Fruit fly (Drosophila melanogaster): ENCODE results near the gene enc.

Gene enc

DNA sequence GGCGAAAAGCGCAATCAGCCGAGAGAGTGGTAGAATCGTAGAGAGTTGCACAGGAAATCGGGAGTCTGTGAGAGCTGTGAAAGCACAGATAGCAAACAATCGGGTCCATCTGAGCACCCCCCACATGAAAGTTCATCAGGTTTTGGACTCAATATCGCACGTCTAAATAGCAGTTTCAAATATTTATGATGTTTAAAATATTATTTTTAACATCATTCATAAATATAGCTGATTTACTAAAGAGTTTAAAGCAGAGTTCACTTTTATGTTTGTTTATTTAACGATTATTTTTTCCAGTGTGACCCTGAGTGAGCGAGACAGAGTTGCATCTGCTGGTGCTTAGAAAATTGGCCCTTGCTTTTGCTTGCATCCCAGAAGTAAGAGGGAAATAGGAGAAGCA is 17.1 kb upstream of the enc start:
- TF ChIP-seq Hr83 (GFP tag; optimal IDR thresholded peaks at IDR 0.05; ENCODE audit: poor library complexity, severe bottlenecking) (no peak), dsf (GFP tag; optimal IDR thresholded peaks at IDR 0.05; ENCODE audit: borderline replicate concordance) (no peak), Sp1 (GFP tag; optimal IDR thresholded peaks at IDR 0.05) (no peak), sv (GFP tag; optimal IDR thresholded peaks at IDR 0.05) (no peak), fru (GFP tag; optimal IDR thresholded peaks at IDR 0.05) (peak; percentile 8), brk (GFP tag; optimal IDR thresholded peaks at IDR 0.05) (no peak), tai (GFP tag; optimal IDR thresholded peaks at IDR 0.05) (no peak), Abd-B (GFP tag; optimal IDR thresholded peaks at IDR 0.05) (no peak), psq (GFP tag; optimal IDR thresholded peaks at IDR 0.05) (no peak), h (GFP tag; optimal IDR thresholded peaks at IDR 0.05) (peak; percentile 2), Myc (optimal IDR thresholded peaks at IDR 0.05) (no peak), usp (GFP tag; optimal IDR thresholded peaks at IDR 0.05) (no peak), N (GFP tag; optimal IDR thresholded peaks at IDR 0.05) (no peak)

DNA sequence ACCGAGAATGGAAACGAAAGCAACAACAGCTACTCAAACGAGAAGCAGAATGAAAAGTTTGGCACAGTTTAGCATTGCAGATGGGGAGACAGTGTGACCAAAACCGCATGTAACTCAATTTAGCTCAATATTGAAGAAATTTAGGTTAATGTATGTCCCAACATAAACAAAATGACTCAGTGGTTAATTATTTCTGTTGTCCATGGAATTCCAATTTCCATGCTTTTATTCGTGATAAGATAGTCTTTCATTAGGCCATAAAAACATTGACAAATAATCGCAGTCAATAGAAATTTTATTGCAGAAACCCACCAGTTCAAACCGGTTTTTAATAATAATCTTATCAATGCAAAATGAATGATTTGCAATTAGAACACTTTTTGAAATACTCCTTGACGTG is 16.7 kb upstream of the enc start:
- TF ChIP-seq Mio (GFP tag; optimal IDR thresholded peaks at IDR 0.05) = no peak
- no peak for TF ChIP-seq Dfd (GFP tag; optimal IDR thresholded peaks at IDR 0.05)

DNA sequence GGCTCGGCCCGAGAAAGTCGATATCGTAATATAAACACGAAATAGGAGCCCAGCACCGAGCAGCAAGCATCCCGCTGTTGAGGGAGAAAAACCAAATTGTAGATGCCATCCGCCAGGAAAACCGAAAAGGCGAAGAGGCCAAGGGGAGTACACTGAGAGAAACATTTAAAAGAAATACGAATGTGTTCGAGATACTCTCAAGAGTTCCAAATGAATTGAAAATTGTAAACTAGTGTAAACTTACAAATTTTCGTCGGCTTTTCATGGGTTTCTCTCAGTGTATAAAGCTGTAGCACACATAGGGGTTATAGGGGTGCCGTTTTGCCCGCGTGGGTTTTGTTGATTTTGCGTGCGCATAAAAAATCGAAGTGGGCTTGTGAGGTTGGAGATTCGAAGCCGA is 15.8 kb upstream of the enc start:
- TF ChIP-seq foxo (GFP tag; optimal IDR thresholded peaks at IDR 0.05) (peak in 1 of 2 experiments; percentile 76), woc (GFP tag; optimal IDR thresholded peaks at IDR 0.05) (peak; percentile 37), Sp1 (GFP tag; optimal IDR thresholded peaks at IDR 0.05) (peak; percentile 64), OdsH (GFP tag; optimal IDR thresholded peaks at IDR 0.05) (peak; percentile 72), sv (GFP tag; optimal IDR thresholded peaks at IDR 0.05) (peak; percentile 71), rgr (GFP tag; optimal IDR thresholded peaks at IDR 0.05) (peak; percentile 80), Dfd (GFP tag; optimal IDR thresholded peaks at IDR 0.05) (no peak), CG9705 (GFP tag; optimal IDR thresholded peaks at IDR 0.05) (no peak), h (GFP tag; optimal IDR thresholded peaks at IDR 0.05) (peak; percentile 82), GATAd (GFP tag; optimal IDR thresholded peaks at IDR 0.05) (no peak), HLH106 (tag; optimal IDR thresholded peaks at IDR 0.05) (peak; percentile 71), Hnf4 (GFP tag; optimal IDR thresholded peaks at IDR 0.05) (peak; percentile 71), pan (optimal IDR thresholded peaks at IDR 0.05) (no peak), dl (GFP tag; optimal IDR thresholded peaks at IDR 0.05; ENCODE audit: insufficient read depth in 1 of 2, partially characterized antibody in 2 of 2) (no peak), fru (GFP tag; optimal IDR thresholded peaks at IDR 0.05) (peak; percentile 67), Hr83 (GFP tag; optimal IDR thresholded peaks at IDR 0.05; ENCODE audit: poor library complexity, severe bottlenecking) (peak; percentile 16), Jra (GFP tag; optimal IDR thresholded peaks at IDR 0.05) (peak; percentile 3), CG32264 (GFP tag; optimal IDR thresholded peaks at IDR 0.05) (peak; percentile 45), usp (GFP tag; optimal IDR thresholded peaks at IDR 0.05) (no peak), Myc (optimal IDR thresholded peaks at IDR 0.05) (no peak), tai (GFP tag; optimal IDR thresholded peaks at IDR 0.05) (peak; percentile 75), ey (GFP tag; optimal IDR thresholded peaks at IDR 0.05) (peak; percentile 79), psq (GFP tag; optimal IDR thresholded peaks at IDR 0.05) (peak; percentile 67), br (GFP tag; optimal IDR thresholded peaks at IDR 0.05) (peak; percentile 70)

DNA sequence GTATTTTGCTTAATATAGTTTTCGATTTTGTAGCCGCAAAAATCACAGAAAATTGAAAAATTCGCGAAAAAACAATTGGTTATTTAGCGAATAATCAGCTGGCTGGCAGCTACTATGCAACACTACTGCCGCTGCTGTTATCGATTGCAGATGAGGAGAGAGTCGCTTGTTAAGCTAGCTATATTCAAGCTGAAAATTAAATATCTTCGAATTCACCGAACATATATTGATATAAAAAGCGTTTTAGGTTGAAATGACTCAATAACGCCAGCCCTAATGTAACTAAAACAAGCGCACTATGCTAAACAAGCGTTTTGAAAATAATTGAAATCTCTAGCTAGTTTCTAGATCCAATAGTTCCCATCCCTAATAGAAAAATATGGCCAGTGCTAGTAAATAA is 12.1 kb upstream of the enc start, which contains the start of the genes CG32264, ntc and IntS10:
Gene CG32264 (minus strand): TSS at position 130 of the 400 bp plus-strand sequence.
Gene ntc (minus strand): TSS at position 130 of the 400 bp plus-strand sequence.
Gene IntS10 (plus strand): TSS at position 381 of the 400 bp plus-strand sequence.
- no peak for TF ChIP-seq Dif (GFP tag; optimal IDR thresholded peaks at IDR 0.05; ENCODE audit: partially characterized antibody)
- TF ChIP-seq woc (GFP tag; optimal IDR thresholded peaks at IDR 0.05) = peak; percentile 84
- TF ChIP-seq Rel (GFP tag; optimal IDR thresholded peaks at IDR 0.05) = no peak
- peak; percentile 45 for TF ChIP-seq Rel (tag; optimal IDR thresholded peaks at IDR 0.05)
- peak; percentile 74 for TF ChIP-seq fru (GFP tag; optimal IDR thresholded peaks at IDR 0.05)
- TF ChIP-seq Jra (GFP tag; optimal IDR thresholded peaks at IDR 0.05) = peak; percentile 66
- peak; percentile 69 for TF ChIP-seq sv (GFP tag; optimal IDR thresholded peaks at IDR 0.05)
- TF ChIP-seq Mio (GFP tag; optimal IDR thresholded peaks at IDR 0.05) = no peak
- no peak for TF ChIP-seq GATAd (GFP tag; optimal IDR thresholded peaks at IDR 0.05)
- no peak for TF ChIP-seq dmrt93B (GFP tag; optimal IDR thresholded peaks at IDR 0.05)
- TF ChIP-seq h (GFP tag; optimal IDR thresholded peaks at IDR 0.05) = peak; percentile 80
- no peak for TF ChIP-seq tai (GFP tag; optimal IDR thresholded peaks at IDR 0.05)
- no peak for TF ChIP-seq Dfd (GFP tag; optimal IDR thresholded peaks at IDR 0.05)
- TF ChIP-seq br (GFP tag; optimal IDR thresholded peaks at IDR 0.05) = peak; percentile 79
- TF ChIP-seq Sp1 (GFP tag; optimal IDR thresholded peaks at IDR 0.05) = peak; percentile 62
- TF ChIP-seq CrebA (GFP tag; optimal IDR thresholded peaks at IDR 0.05; ENCODE audit: borderline replicate concordance) = no peak
- peak; percentile 15 for TF ChIP-seq dsf (GFP tag; optimal IDR thresholded peaks at IDR 0.05; ENCODE audit: borderline replicate concordance)
- peak; percentile 55 for TF ChIP-seq HLH106 (tag; optimal IDR thresholded peaks at IDR 0.05)
- TF ChIP-seq N (GFP tag; optimal IDR thresholded peaks at IDR 0.05) = no peak
- peak in 1 of 2 experiments; percentile 80 for TF ChIP-seq foxo (GFP tag; optimal IDR thresholded peaks at IDR 0.05)
- TF ChIP-seq Myc (optimal IDR thresholded peaks at IDR 0.05) = peak; percentile 93
- TF ChIP-seq dl (GFP tag; optimal IDR thresholded peaks at IDR 0.05; ENCODE audit: insufficient read depth in 1 of 2, partially characterized antibody in 2 of 2) = no peak
- peak; percentile 3 for TF ChIP-seq Hr83 (GFP tag; optimal IDR thresholded peaks at IDR 0.05; ENCODE audit: poor library complexity, severe bottlenecking)
- TF ChIP-seq CG9705 (GFP tag; optimal IDR thresholded peaks at IDR 0.05) = peak; percentile 30
- no peak for TF ChIP-seq pan (optimal IDR thresholded peaks at IDR 0.05)
- TF ChIP-seq Hnf4 (GFP tag; optimal IDR thresholded peaks at IDR 0.05) = peak; percentile 70
- peak; percentile 79 for TF ChIP-seq rgr (GFP tag; optimal IDR thresholded peaks at IDR 0.05)
- TF ChIP-seq sage (GFP tag; optimal IDR thresholded peaks at IDR 0.05) = no peak
- TF ChIP-seq brk (GFP tag; optimal IDR thresholded peaks at IDR 0.05) = no peak
- TF ChIP-seq OdsH (GFP tag; optimal IDR thresholded peaks at IDR 0.05) = peak; percentile 73
- no peak for TF ChIP-seq Abd-B (GFP tag; optimal IDR thresholded peaks at IDR 0.05)
- peak; percentile 76 for TF ChIP-seq ey (GFP tag; optimal IDR thresholded peaks at IDR 0.05)
- TF ChIP-seq psq (GFP tag; optimal IDR thresholded peaks at IDR 0.05) = peak; percentile 40
